Worm (Caenorhabditis elegans) whole organism, L4 larva: ENCODE results near the gene alx-1.

Source experiments
- D1046.2 ChIP-seq: fragments of 200-800 bp; sonication (Bioruptor generic); IDR thresholded peaks from 2 replicates; pipeline ENCODE4 v1.3.6; 2022; ENCODE audit warnings: missing genetic modification characterization, missing compliant biosample characterization
- F26F4.8 ChIP-seq: fragments of 200-800 bp; sonication (Bioruptor generic); conservative IDR thresholded peaks from 2 replicates; pipeline ENCODE4 v1.3.6; 2022; ENCODE audit warnings: missing genetic modification characterization, missing compliant biosample characterization
- F44E2.7 ChIP-seq: fragments of 200-800 bp; sonication (Bioruptor generic); IDR thresholded peaks from 2 replicates; pipeline ENCODE4 v2.1.2; 2022; ENCODE audit warnings: missing genetic modification characterization, missing compliant biosample characterization
- T26A8.4 ChIP-seq: fragments of 200-800 bp; sonication (Bioruptor generic); IDR thresholded peaks from 2 replicates; pipeline ENCODE4 v1.3.6; 2022; ENCODE audit warnings: missing genetic modification characterization, missing compliant biosample characterization
- Y105C5A.15 ChIP-seq: fragments of 200-800 bp; sonication (Bioruptor generic); IDR thresholded peaks from 2 replicates; pipeline ENCODE4 v1.3.6; 2022; ENCODE audit warnings: missing genetic modification characterization, missing compliant biosample characterization
- ZK546.5 ChIP-seq, 2 experiments: sonication (generic microtip); optimal IDR thresholded peaks; 2 replicates each; lab custom pipeline; 2017; ENCODE audit warnings: missing biosample characterization in 2 of 2, missing genetic modification characterization in 2 of 2
- aha-1 ChIP-seq: fragments of 150-350 bp; peaks from one replicate; lab custom pipeline; 2014; ENCODE audit warnings: missing biosample characterization, missing genetic modification characterization
- ama-1 ChIP-seq: fragments of 150-350 bp; optimal IDR thresholded peaks from 2 replicates; lab custom pipeline; 2014; ENCODE audit warnings: inconsistent platforms, mixed read lengths
- daf-16 ChIP-seq, 3 experiments: sonication (generic microtip); optimal IDR thresholded peaks; 2 replicates each; lab custom pipeline; 2016 to 2017; ENCODE audit warnings: missing genetic modification characterization in 3 of 3, missing genetic modification reagents in 3 of 3, mild to moderate bottlenecking in 2 of 3, missing compliant biosample characterization in 2 of 3, missing biosample characterization in 1 of 3, moderate library complexity in 1 of 3
- dmd-6 ChIP-seq: fragments of 200-800 bp; sonication (Bioruptor generic); IDR thresholded peaks from 2 replicates; pipeline ENCODE4 v1.3.6; 2022; ENCODE audit warnings: missing genetic modification reagents, missing genetic modification characterization, missing compliant biosample characterization
- duxl-1 ChIP-seq: sonication (generic microtip); optimal IDR thresholded peaks from 2 replicates; lab custom pipeline; 2016; ENCODE audit warnings: mild to moderate bottlenecking, missing genetic modification characterization, moderate library complexity, missing compliant biosample characterization; ENCODE audit not compliant: poor library complexity
- fos-1 ChIP-seq: fragments of 150-350 bp; optimal IDR thresholded peaks from 2 replicates; lab custom pipeline; 2014; ENCODE audit warnings: missing biosample characterization, missing genetic modification characterization
- hif-1 ChIP-seq, 2 experiments: sonication (generic microtip); optimal IDR thresholded peaks; 2 replicates each; lab custom pipeline; 2016 to 2017; ENCODE audit warnings: missing compliant biosample characterization in 2 of 2, missing genetic modification characterization in 2 of 2, missing genetic modification reagents in 2 of 2, missing genotype in 2 of 2, mild to moderate bottlenecking in 1 of 2
- hmg-1.1 ChIP-seq: fragments of 200-800 bp; sonication (Bioruptor generic); IDR thresholded peaks from 2 replicates; pipeline ENCODE4 v1.3.6; 2022; ENCODE audit warnings: missing genetic modification reagents, missing genetic modification characterization, missing compliant biosample characterization
- lin-1 ChIP-seq: fragments of 200-800 bp; sonication (Bioruptor generic); IDR thresholded peaks from 2 replicates; pipeline ENCODE4 v1.3.6; 2022; ENCODE audit warnings: missing genetic modification reagents, missing genetic modification characterization, missing compliant biosample characterization
- madf-5 ChIP-seq, 2 experiments: fragments of 200-800 bp; sonication (Bioruptor generic); IDR thresholded peaks; 2 replicates each; pipeline ENCODE4 v1.3.6; 2022; ENCODE audit warnings: missing compliant biosample characterization in 2 of 2, missing genetic modification characterization in 2 of 2
- mdl-1 ChIP-seq, 2 experiments: fragments of 150-350 bp in 1 of 2; sonication (generic microtip) in 1 of 2; optimal IDR thresholded peaks; 2 replicates each; lab custom pipeline; 2014 to 2017; ENCODE audit warnings: missing biosample characterization in 2 of 2, missing genetic modification characterization in 2 of 2
- mdt-29 ChIP-seq: fragments of 200-800 bp; sonication (Bioruptor generic); IDR thresholded peaks from 2 replicates; pipeline ENCODE4 v1.3.6; 2022; ENCODE audit warnings: missing genetic modification reagents, missing genetic modification characterization, missing compliant biosample characterization
- mes-2 ChIP-seq: sonication (generic microtip); optimal IDR thresholded peaks from 2 replicates; lab custom pipeline; 2016; ENCODE audit warnings: missing genotype, mild to moderate bottlenecking, missing genetic modification characterization, missing compliant biosample characterization; ENCODE audit not compliant: poor library complexity, severe bottlenecking
- nhr-11 ChIP-seq: fragments of 150-350 bp; optimal IDR thresholded peaks from 2 replicates; lab custom pipeline; 2014; ENCODE audit warnings: missing biosample characterization, missing genetic modification characterization
- nhr-111 ChIP-seq: fragments of 200-800 bp; sonication (Bioruptor generic); optimal IDR thresholded peaks from 2 replicates; lab custom pipeline; 2018; ENCODE audit warnings: mild to moderate bottlenecking, missing genetic modification characterization, missing compliant biosample characterization
- nhr-42 ChIP-seq: fragments of 200-800 bp; sonication (Bioruptor generic); IDR thresholded peaks from 2 replicates; pipeline ENCODE4 v1.3.6; 2022; ENCODE audit warnings: missing genetic modification characterization, missing compliant biosample characterization
- nhr-77 ChIP-seq: fragments of 150-350 bp; optimal IDR thresholded peaks from 2 replicates; lab custom pipeline; 2014; ENCODE audit warnings: missing biosample characterization, missing genetic modification characterization
- pqm-1 ChIP-seq: sonication (generic microtip); optimal IDR thresholded peaks from 2 replicates; lab custom pipeline; 2017; ENCODE audit warnings: missing biosample characterization, missing genetic modification characterization
- rbr-2 ChIP-seq: sonication (generic microtip); optimal IDR thresholded peaks from 2 replicates; lab custom pipeline; 2016; ENCODE audit warnings: missing genotype, missing genetic modification characterization, missing compliant biosample characterization
- skn-1 ChIP-seq: fragments of 150-350 bp; optimal IDR thresholded peaks from 2 replicates; lab custom pipeline; 2014; ENCODE audit warnings: missing biosample characterization, missing genetic modification characterization
- spr-3 ChIP-seq: fragments of 200-800 bp; sonication (Bioruptor generic); optimal IDR thresholded peaks from 2 replicates; lab custom pipeline; 2018; ENCODE audit warnings: mild to moderate bottlenecking, missing genetic modification characterization, missing compliant biosample characterization
- unc-62 ChIP-seq, 3 experiments: fragments of 150-350 bp in 1 of 3; sonication (generic microtip); optimal IDR thresholded peaks in 2 of 3; peaks in 1 of 3; 1 replicate in 1 of 3; 2 replicates in 2 of 3; lab custom pipeline; 2014 to 2017; ENCODE audit warnings: missing biosample characterization in 3 of 3, missing genetic modification characterization in 3 of 3, missing genetic modification reagents in 3 of 3, missing genotype in 1 of 3
- vab-7 ChIP-seq: fragments of 200-800 bp; sonication (Bioruptor generic); IDR thresholded peaks from 2 replicates; pipeline ENCODE4 v1.3.6; 2022; ENCODE audit warnings: missing genetic modification reagents, missing genetic modification characterization, missing compliant biosample characterization
- zfp-2 ChIP-seq: sonication (generic microtip); optimal IDR thresholded peaks from 2 replicates; lab custom pipeline; 2016; ENCODE audit warnings: mild to moderate bottlenecking, missing genetic modification characterization, missing compliant biosample characterization
- ztf-11 ChIP-seq: fragments of 150-350 bp; optimal IDR thresholded peaks from 2 replicates; lab custom pipeline; 2014; ENCODE audit warnings: missing biosample characterization, missing genetic modification characterization

Gene alx-1

DNA sequence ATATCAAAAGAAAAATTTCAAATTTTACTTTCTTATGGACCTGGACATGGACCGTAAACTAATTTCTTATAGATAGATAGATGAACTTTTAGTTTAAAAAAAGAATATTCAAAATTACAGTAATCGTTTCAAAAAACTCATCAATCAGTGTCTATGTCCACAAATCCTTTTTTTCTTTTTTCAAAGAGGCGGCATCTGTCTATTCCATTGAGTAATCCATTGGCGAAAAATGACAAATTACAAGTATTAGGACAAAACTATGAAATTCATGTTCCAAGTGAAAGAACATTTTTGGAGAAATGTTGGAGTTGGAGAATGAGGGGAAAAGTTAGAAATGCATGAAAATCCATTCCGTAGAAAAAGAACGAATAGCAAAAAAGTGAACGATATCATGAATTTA, 28.4 kb downstream of the alx-1 start:
- TF ChIP-seq nhr-42 (GFP tag; lab: Robert Waterston, UW) (no peak), nhr-11 (tag; lab: Kevin White, UChicago) (no peak), lin-1 (no peak), spr-3 (GFP tag; lab: Kevin White, UChicago) (no peak), F44E2.7 (GFP tag; lab: Robert Waterston, UW) (no peak), mdl-1 (tag; optimal IDR thresholded peaks at IDR 0.05; lab: Kevin White, UChicago) (no peak)

DNA sequence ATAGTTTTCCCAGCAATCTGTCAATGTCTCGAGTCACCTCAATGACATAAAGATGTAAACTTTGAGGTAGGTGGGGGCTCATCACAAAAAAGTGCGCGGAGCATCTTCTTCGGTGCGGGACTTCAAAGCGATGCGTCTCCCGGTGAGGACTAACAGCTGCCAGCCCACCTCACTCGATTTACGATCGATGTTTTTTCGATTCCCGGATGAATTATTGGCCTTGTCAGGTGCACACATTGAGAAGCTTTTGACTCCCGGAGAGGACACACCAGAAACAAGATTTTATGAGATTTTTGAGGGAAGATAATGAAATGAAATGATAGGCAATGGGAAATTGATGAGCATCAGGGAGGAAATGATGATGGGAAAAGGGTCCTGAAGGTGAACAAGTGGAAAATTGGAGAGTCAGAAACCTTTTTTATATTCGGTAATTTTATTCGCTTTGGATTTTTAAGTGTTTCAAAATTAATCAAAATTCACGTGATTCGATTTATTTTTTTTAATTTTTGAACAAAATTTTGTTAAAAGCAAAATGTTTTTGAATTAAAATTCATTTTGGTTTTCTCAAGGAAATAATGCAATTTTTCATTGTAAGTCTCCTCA, 29.8 kb downstream of the alx-1 start, which contains the start of gene C05B5.12:
C05B5.12 (plus strand) TSS at position 553 of the 603 bp plus-strand sequence.
- TF ChIP-seq aha-1 (tag; lab: Kevin White, UChicago) (peak; percentile 61), F26F4.8 (GFP tag; lab: Robert Waterston, UW) (no peak)

DNA sequence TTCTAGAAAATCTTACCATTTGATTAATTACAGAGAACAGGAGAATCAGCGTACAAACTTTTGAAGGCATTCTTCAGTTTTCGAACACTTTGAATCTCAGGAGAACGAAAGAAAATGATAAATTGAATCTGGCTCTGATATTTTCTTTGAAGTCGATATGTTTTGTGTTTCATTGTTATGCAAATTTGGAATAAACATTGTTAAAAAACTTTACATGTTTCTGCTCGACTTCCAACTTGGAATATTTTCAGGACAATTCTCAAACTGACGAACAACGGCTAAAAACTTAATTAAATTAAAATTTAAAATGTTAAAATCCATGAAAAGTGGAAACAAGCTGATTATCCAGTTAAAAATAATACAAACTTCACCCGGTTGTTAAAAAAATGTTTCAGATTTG, 31.2 kb downstream of the alx-1 start, which contains the start of gene C05B5.1:
C05B5.1 (minus strand) TSS at position 101 of the 400 bp plus-strand sequence.
- TF ChIP-seq daf-16 (GFP tag; optimal IDR thresholded peaks at IDR 0.05; lab: Kevin White, UChicago) (no peak), daf-16 (tag; optimal IDR thresholded peaks at IDR 0.05; lab: Kevin White, UChicago) (no peak), duxl-1 (tag; lab: Kevin White, UChicago) (no peak), nhr-77 (tag; lab: Kevin White, UChicago) (no peak), zfp-2 (tag; lab: Kevin White, UChicago) (no peak), Y105C5A.15 (GFP tag; lab: Robert Waterston, UW) (no peak), D1046.2 (GFP tag; lab: Robert Waterston, UW) (no peak), ztf-11 (tag; lab: Kevin White, UChicago) (no peak), hmg-1.1 (GFP tag; lab: Robert Waterston, UW) (no peak), dmd-6 (GFP tag; lab: Robert Waterston, UW) (no peak), mes-2 (tag; lab: Kevin White, UChicago) (no peak), hif-1 (tag; optimal IDR thresholded peaks at IDR 0.05; lab: Kevin White, UChicago) (no peak), vab-7 (GFP tag; lab: Robert Waterston, UW) (no peak), F26F4.8 (GFP tag; lab: Robert Waterston, UW) (no peak), fos-1 (tag; lab: Kevin White, UChicago) (no peak), skn-1 (no peak), ZK546.5 (tag; optimal IDR thresholded peaks at IDR 0.05; lab: Kevin White, UChicago) (no peak), mdt-29 (no peak), T26A8.4 (no peak), nhr-111 (GFP tag; lab: Kevin White, UChicago) (no peak), madf-5 (GFP tag; IDR thresholded peaks at IDR 0.05; lab: Robert Waterston, UW) (no peak)
- TF ChIP-seq, all 104 proteins: peak for 0

DNA sequence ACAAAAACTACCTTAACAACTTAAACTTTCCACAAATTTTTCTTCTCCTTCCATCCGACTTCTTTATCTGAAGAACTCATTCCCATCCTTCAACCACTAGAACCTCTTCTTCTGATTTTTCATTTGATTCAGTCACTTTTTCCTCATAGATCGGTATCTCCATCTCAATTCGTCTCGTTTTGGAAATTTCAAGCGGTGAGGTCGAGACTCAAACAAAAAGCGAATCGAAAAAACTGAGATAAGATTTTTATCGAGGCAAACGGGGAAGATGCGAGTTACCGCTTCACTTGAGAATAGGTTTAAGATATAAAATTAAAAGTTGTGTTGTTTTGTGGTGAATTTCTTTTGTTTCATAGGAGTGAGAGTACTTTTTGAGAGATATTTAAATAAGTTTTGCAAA, 34.2 kb downstream of the alx-1 start:
- no peak for TF ChIP-seq ama-1 (lab: Kevin White, UChicago)
- no peak for TF ChIP-seq rbr-2 (tag; lab: Kevin White, UChicago)
- TF ChIP-seq fos-1 (tag; lab: Kevin White, UChicago): no peak
- no peak for TF ChIP-seq madf-5 (GFP tag; IDR thresholded peaks at IDR 0.05; lab: Robert Waterston, UW)

DNA sequence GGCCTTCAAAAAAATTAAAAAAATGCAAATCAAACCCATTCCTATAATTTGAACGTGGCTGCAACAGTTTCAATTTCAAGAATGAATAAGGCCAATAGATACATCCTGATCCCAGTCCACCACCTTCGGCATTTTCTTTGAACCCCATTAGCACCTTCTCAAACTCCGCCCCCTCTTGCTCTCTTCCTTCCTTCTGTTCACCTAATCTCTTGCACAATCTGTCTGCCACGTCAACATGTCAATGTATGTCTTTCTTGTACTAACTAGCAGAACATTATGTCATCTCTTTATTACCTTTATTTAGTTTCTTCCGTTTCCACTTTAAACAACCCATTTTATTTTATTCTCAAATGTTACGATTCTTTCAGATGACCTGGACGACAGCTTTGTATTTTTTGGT, 36.4 kb downstream of the alx-1 start, which contains the start of gene C05B5.4:
C05B5.4 (plus strand) TSS at position 351 of the 400 bp plus-strand sequence.
- TF ChIP-seq unc-62 (GFP tag; optimal IDR thresholded peaks at IDR 0.05 in 1 of 2; lab: Kevin White, UChicago): peak in 1 of 2 experiments; percentile 53
- TF ChIP-seq unc-62 (tag; optimal IDR thresholded peaks at IDR 0.05; lab: Kevin White, UChicago): no peak
- TF ChIP-seq pqm-1: no peak
